Worm (Caenorhabditis elegans): ENCODE data around the gene fkh-8.

DNA sequence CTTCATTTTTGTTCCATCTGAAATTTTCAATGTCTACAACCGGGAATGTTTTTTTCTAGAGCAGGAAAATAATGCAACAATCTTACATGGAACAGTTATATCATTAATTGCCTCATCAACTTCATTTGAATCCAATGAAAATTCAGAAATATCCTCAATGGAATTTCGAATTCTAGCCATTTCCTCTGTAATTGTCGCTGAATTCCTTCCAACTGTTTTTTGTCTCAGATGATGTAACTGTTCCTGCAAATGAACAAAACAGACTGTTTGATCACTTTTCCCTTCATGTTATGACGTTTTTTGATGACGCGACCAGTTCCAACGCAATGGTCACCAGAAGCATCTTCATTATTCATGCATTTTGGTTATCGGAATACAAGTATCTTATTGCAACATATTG, 30.3 kb upstream of the fkh-8 start:
- TF ChIP-seq flt-1 (GFP tag; IDR thresholded peaks at IDR 0.05) = no peak
- TF ChIP-seq T22C8.4 (GFP tag; IDR thresholded peaks at IDR 0.05) = no peak
- TF ChIP-seq cog-1 (tag; optimal IDR thresholded peaks at IDR 0.05) = no peak
- no peak for TF ChIP-seq klf-2 (GFP tag; conservative IDR thresholded peaks at IDR 0.05)
- TF ChIP-seq ztf-29 (GFP tag; IDR thresholded peaks at IDR 0.05) = no peak
- TF ChIP-seq ztf-23 (GFP tag; IDR thresholded peaks at IDR 0.05) = no peak
